Fruit fly (Drosophila melanogaster) whole organism, larva: ENCODE results near the gene Arp10.

Source experiments
- noc ChIP-seq: fragments of 200-800 bp; sonication (Bioruptor generic); optimal IDR thresholded peaks from 3 replicates; lab custom pipeline; 2019; ENCODE audit warnings: missing biosample characterization, mild to moderate bottlenecking, missing genetic modification characterization, moderate library complexity

The Arp10 gene

dm6 chrX:19663859-19664728 lies 18.1 kb upstream of the Arp10 start, which contains the start of the genes CG14223 and Ssu72:
Gene CG14223 (minus strand): TSS chrX:19663971.
Gene Ssu72 (plus strand): TSS chrX:19664561.
- no peak for TF ChIP-seq noc

dm6 chrX:19663196-19663858 lies 17.4 kb upstream of the Arp10 start:
- no peak for TF ChIP-seq noc

- no peak for TF ChIP-seq noc
Measured at dm6 chrX:19662583-19663195, 16.7 kb upstream of the Arp10 start.

dm6 chrX:19651757-19652419 lies 5.9 kb upstream of the Arp10 start, which contains the start of the genes Ranbp21 and Elys:
Gene Ranbp21 (minus strand): TSS chrX:19652269.
Gene Elys (plus strand): TSS chrX:19652305.
- TF ChIP-seq noc, result no peak

dm6 chrX:19642819-19643504 lies 3.0 kb downstream of the Arp10 start, which contains the start of the genes CG12237 and Sec61gamma:
Gene CG12237 (minus strand): TSS chrX:19642869.
Gene Sec61gamma (plus strand): TSS chrX:19643327.
- no peak for TF ChIP-seq noc

dm6 chrX:19640707-19641248 lies 5.2 kb downstream of the Arp10 start:
- no peak for TF ChIP-seq noc

dm6 chrX:19638328-19638940 lies 7.5 kb downstream of the Arp10 start, which contains the start of gene Rcd-1:
Gene Rcd-1 (plus strand): TSS chrX:19638767.
- TF ChIP-seq noc, result no peak

- TF ChIP-seq noc, result no peak
Measured at dm6 chrX:19637434-19638327, 8.3 kb downstream of the Arp10 start.

- TF ChIP-seq noc, result no peak
Measured at dm6 chrX:19637002-19637420, 9.0 kb downstream of the Arp10 start.

- TF ChIP-seq noc, result no peak
Measured at dm6 chrX:19631365-19631832, 14.6 kb downstream of the Arp10 start.

dm6 chrX:19625405-19625804 lies 20.6 kb downstream of the Arp10 start, which contains the start of gene CG14212:
Gene CG14212 (plus strand): TSS chrX:19625705.
- TF ChIP-seq noc, result no peak

- TF ChIP-seq noc, result no peak
Measured at dm6 chrX:19622924-19623323, 23.1 kb downstream of the Arp10 start, which contains the start of the genes Naa20A and MKP-4. Gene Naa20A (minus strand): TSS chrX:19623074. Gene MKP-4 (plus strand): TSS chrX:19623114.

- no peak for TF ChIP-seq noc
Measured at dm6 chrX:19621145-19621544, 24.8 kb downstream of the Arp10 start, which contains the start of gene CG14221. Gene CG14221 (minus strand): TSS chrX:19621245.
